Worm (Caenorhabditis elegans): ENCODE results near the gene Y40H4A.2.

DNA sequence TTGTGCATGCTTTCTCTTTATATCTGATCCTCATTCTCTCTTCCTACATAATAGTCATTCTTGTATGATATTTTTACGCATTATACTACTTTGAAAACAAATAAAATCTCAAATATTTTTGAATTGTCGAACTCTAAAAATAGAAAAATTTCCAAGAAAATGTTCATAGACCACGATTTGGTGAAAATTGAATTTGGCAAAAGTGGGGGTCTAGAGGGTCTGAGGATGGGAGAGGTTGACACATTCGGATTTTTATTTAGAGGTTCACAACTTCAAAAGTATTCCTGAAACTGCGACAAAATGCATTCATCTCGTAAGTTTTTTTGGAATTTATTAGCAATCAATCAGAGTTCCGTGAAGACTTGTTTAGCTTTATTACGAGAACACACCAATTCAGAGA is 14.7 kb upstream of the Y40H4A.2 start, which contains the start of gene glb-22:
- TF ChIP-seq nhr-76 (tag; optimal IDR thresholded peaks at IDR 0.05) (no peak), blmp-1 (tag; optimal IDR thresholded peaks at IDR 0.05) (no peak), pha-4 (tag; optimal IDR thresholded peaks at IDR 0.05) (no peak), mep-1 (tag; optimal IDR thresholded peaks at IDR 0.05) (no peak), nhr-28 (tag; optimal IDR thresholded peaks at IDR 0.05) (no peak), unc-120 (tag; optimal IDR thresholded peaks at IDR 0.05; ENCODE audit: poor library complexity, severe bottlenecking) (no peak), lsy-2 (tag; optimal IDR thresholded peaks at IDR 0.05) (no peak), M03D4.4 (tag; optimal IDR thresholded peaks at IDR 0.05) (no peak), ceh-83 (GFP tag; optimal IDR thresholded peaks at IDR 0.05) (no peak), bed-3 (GFP tag; optimal IDR thresholded peaks at IDR 0.05) (no peak), lin-13 (tag; optimal IDR thresholded peaks at IDR 0.05) (no peak), zip-8 (tag; optimal IDR thresholded peaks at IDR 0.05) (no peak)

Data from whole organism, mixed stage, embryonic.